Fruit fly (Drosophila melanogaster) whole organism, embryonic: ENCODE measurements around the gene CG10809.

ENCODE experiments used
- Antp ChIP-seq: fragments of 200-800 bp; sonication (Bioruptor generic); optimal IDR thresholded peaks from 3 replicates; lab custom pipeline; 2016; ENCODE audit warnings: missing biosample characterization, missing genetic modification characterization
- BEAF-32 ChIP-seq: fragments of 200-800 bp; sonication (Bioruptor generic); optimal IDR thresholded peaks from 3 replicates; lab custom pipeline; 2017; ENCODE audit warnings: missing biosample characterization, missing genetic modification characterization, mild to moderate bottlenecking, moderate library complexity, missing genetic modification reagents
- CG10267 ChIP-seq: fragments of 200-800 bp; sonication (Bioruptor generic); optimal IDR thresholded peaks from 2 replicates; lab custom pipeline; 2018; ENCODE audit warnings: missing biosample characterization, mild to moderate bottlenecking, missing genetic modification characterization, moderate library complexity
- CG10366 ChIP-seq: fragments of 200-800 bp; sonication (Bioruptor generic); IDR thresholded peaks from 2 replicates; pipeline ENCODE4 v1.3.6; 2022; ENCODE audit warnings: missing biosample characterization, missing genetic modification characterization
- CG11504 ChIP-seq: fragments of 200-800 bp; sonication (Bioruptor generic); optimal IDR thresholded peaks from 3 replicates; lab custom pipeline; 2019; ENCODE audit warnings: missing biosample characterization, mild to moderate bottlenecking, missing genetic modification characterization, moderate library complexity
- CG12391 ChIP-seq: fragments of 200-800 bp; sonication (Bioruptor generic); optimal IDR thresholded peaks from 3 replicates; lab custom pipeline; 2018; ENCODE audit warnings: missing biosample characterization, mild to moderate bottlenecking, missing genetic modification characterization, moderate library complexity
- CG15601 ChIP-seq: fragments of 200-800 bp; sonication (Bioruptor generic); optimal IDR thresholded peaks from 3 replicates; lab custom pipeline; 2019; ENCODE audit warnings: missing biosample characterization, mild to moderate bottlenecking, missing genetic modification characterization, moderate library complexity
- CG16813 ChIP-seq: fragments of 200-800 bp; sonication (Bioruptor generic); IDR thresholded peaks from 3 replicates; pipeline ENCODE4 v1.3.6; 2022; ENCODE audit warnings: missing biosample characterization, missing genetic modification characterization; ENCODE audit not compliant: partially characterized antibody
- CG2116 ChIP-seq: fragments of 200-800 bp; sonication (Bioruptor generic); optimal IDR thresholded peaks from 3 replicates; lab custom pipeline; 2018; ENCODE audit warnings: missing biosample characterization, mild to moderate bottlenecking, missing genetic modification characterization
- CG2120 ChIP-seq: fragments of 200-800 bp; sonication (Bioruptor generic); optimal IDR thresholded peaks from 3 replicates; lab custom pipeline; 2016; ENCODE audit warnings: missing biosample characterization, missing genetic modification characterization
- CG2129 ChIP-seq: fragments of 200-800 bp; sonication (Bioruptor generic); IDR thresholded peaks from 2 replicates; pipeline ENCODE4 v1.3.6; 2022; ENCODE audit warnings: missing biosample characterization, missing genetic modification characterization; ENCODE audit not compliant: partially characterized antibody
- CG34422 ChIP-seq: fragments of 200-800 bp; sonication (Bioruptor generic); IDR thresholded peaks from 3 replicates; pipeline ENCODE4 v1.3.6; 2022; ENCODE audit warnings: missing biosample characterization, missing genetic modification characterization
- CG7963 ChIP-seq: fragments of 200-800 bp; sonication (Bioruptor generic); IDR thresholded peaks from 3 replicates; pipeline ENCODE4 v1.3.6; 2022; ENCODE audit warnings: missing biosample characterization, missing genetic modification characterization; ENCODE audit not compliant: partially characterized antibody
- CG9932 ChIP-seq: fragments of 200-800 bp; sonication (Bioruptor generic); IDR thresholded peaks from 2 replicates; pipeline ENCODE4 v1.3.6; 2022; ENCODE audit warnings: missing biosample characterization, missing genetic modification characterization
- Chrac-16 ChIP-seq: fragments of 200-800 bp; sonication (Bioruptor generic); optimal IDR thresholded peaks from 3 replicates; lab custom pipeline; 2016; ENCODE audit warnings: missing biosample characterization, missing genetic modification characterization
- D19A ChIP-seq: fragments of 200-800 bp; optimal IDR thresholded peaks from 3 replicates; lab custom pipeline; 2019; ENCODE audit warnings: missing biosample characterization, mild to moderate bottlenecking, missing genetic modification characterization, moderate library complexity
- Dll ChIP-seq: fragments of 200-800 bp; sonication (Bioruptor generic); IDR thresholded peaks from 4 replicates; pipeline ENCODE4 v1.3.6; 2022; ENCODE audit warnings: missing biosample characterization, missing genetic modification characterization; ENCODE audit not compliant: partially characterized antibody
- Doc3 ChIP-seq: fragments of 200-800 bp; sonication (Bioruptor generic); IDR thresholded peaks from 3 replicates; pipeline ENCODE4 v1.3.6; 2022; ENCODE audit warnings: missing biosample characterization, missing genetic modification characterization; ENCODE audit not compliant: partially characterized antibody
- E2f2 ChIP-seq: fragments of 200-800 bp; sonication (Bioruptor generic); IDR thresholded peaks from 2 replicates; pipeline ENCODE4 v1.3.6; 2022; ENCODE audit warnings: missing biosample characterization, missing genetic modification characterization
- Ets97D ChIP-seq: fragments of 200-800 bp; sonication (Bioruptor generic); optimal IDR thresholded peaks from 3 replicates; lab custom pipeline; 2016; ENCODE audit warnings: missing biosample characterization, missing genetic modification characterization
- HLHmδ ChIP-seq: fragments of 200-800 bp; sonication (Bioruptor generic); optimal IDR thresholded peaks from 2 replicates; lab custom pipeline; 2018; ENCODE audit warnings: missing biosample characterization, mild to moderate bottlenecking, missing genetic modification characterization, moderate library complexity
- HmgD ChIP-seq: fragments of 200-800 bp; sonication (Bioruptor generic); optimal IDR thresholded peaks from 3 replicates; lab custom pipeline; 2016; ENCODE audit warnings: missing biosample characterization, missing genetic modification characterization
- HmgZ ChIP-seq: fragments of 200-800 bp; sonication (Bioruptor generic); optimal IDR thresholded peaks from 2 replicates; lab custom pipeline; 2018; ENCODE audit warnings: missing biosample characterization, mild to moderate bottlenecking, missing genetic modification characterization
- Hr78 ChIP-seq, 2 experiments: fragments of 200-800 bp in 1 of 2; fragments of >200 bp in 1 of 2; sonication (Bioruptor generic) in 1 of 2; optimal IDR thresholded peaks; 2 replicates each; lab custom pipeline; 2017 to 2019; ENCODE audit warnings: missing biosample characterization in 2 of 2, missing genetic modification characterization in 2 of 2, mild to moderate bottlenecking in 1 of 2, moderate library complexity in 1 of 2
- Hsf ChIP-seq: fragments of 200-800 bp; sonication (Bioruptor generic); optimal IDR thresholded peaks from 3 replicates; lab custom pipeline; 2016; ENCODE audit warnings: missing biosample characterization, missing genetic modification characterization
- MESR4 ChIP-seq: fragments of 200-800 bp; sonication (Bioruptor generic); optimal IDR thresholded peaks from 2 replicates; lab custom pipeline; 2018; ENCODE audit warnings: missing biosample characterization, mild to moderate bottlenecking, missing genetic modification characterization, moderate library complexity
- Opbp ChIP-seq: fragments of 200-800 bp; sonication (Bioruptor generic); IDR thresholded peaks from 3 replicates; pipeline ENCODE4 v1.3.6; 2022; ENCODE audit warnings: missing biosample characterization, missing genetic modification characterization; ENCODE audit not compliant: partially characterized antibody
- Side ChIP-seq: fragments of 200-800 bp; sonication (Bioruptor generic); optimal IDR thresholded peaks from 2 replicates; lab custom pipeline; 2016; ENCODE audit warnings: missing biosample characterization, missing genetic modification characterization
- Sin3A ChIP-seq: fragments of >200 bp; optimal IDR thresholded peaks from 2 replicates; lab custom pipeline; 2018
- Sox100B ChIP-seq: fragments of 200-800 bp; sonication (Bioruptor generic); optimal IDR thresholded peaks from 3 replicates; lab custom pipeline; 2018; ENCODE audit warnings: missing biosample characterization, mild to moderate bottlenecking, missing genetic modification characterization
- Sry-β ChIP-seq: fragments of 200-800 bp; sonication (Bioruptor generic); optimal IDR thresholded peaks from 2 replicates; lab custom pipeline; 2018; ENCODE audit warnings: missing biosample characterization, mild to moderate bottlenecking, missing genetic modification characterization, moderate library complexity
- Sry-δ ChIP-seq: fragments of 200-800 bp; sonication (Bioruptor generic); optimal IDR thresholded peaks from 2 replicates; lab custom pipeline; 2016; ENCODE audit warnings: missing biosample characterization, missing genetic modification characterization
- Stat92E ChIP-seq, 3 experiments: fragments of >200 bp in 2 of 3; fragments of 200-800 bp in 1 of 3; sonication (Bioruptor generic) in 1 of 3; optimal IDR thresholded peaks; 2 replicates each; lab custom pipeline; 2017 to 2019; ENCODE audit warnings: missing biosample characterization in 3 of 3, missing genetic modification characterization in 3 of 3, mild to moderate bottlenecking in 1 of 3, moderate library complexity in 1 of 3
- YL-1 ChIP-seq: fragments of 200-800 bp; sonication (Bioruptor generic); optimal IDR thresholded peaks from 3 replicates; lab custom pipeline; 2017; ENCODE audit warnings: missing biosample characterization, mild to moderate bottlenecking, missing genetic modification characterization
- amos ChIP-seq: fragments of 200-800 bp; sonication (Bioruptor generic); IDR thresholded peaks from 2 replicates; pipeline ENCODE4 v1.3.6; 2022; ENCODE audit warnings: missing biosample characterization, missing genetic modification characterization; ENCODE audit not compliant: partially characterized antibody
- chinmo ChIP-seq: fragments of 200-800 bp; sonication (Bioruptor generic); IDR thresholded peaks from 4 replicates; pipeline ENCODE4 v1.3.6; 2022; ENCODE audit warnings: missing biosample characterization, missing genetic modification characterization; ENCODE audit not compliant: partially characterized antibody
- crp ChIP-seq, 2 experiments: fragments of 200-800 bp; sonication (Bioruptor generic); optimal IDR thresholded peaks; 2 replicates in 1 of 2; 3 replicates in 1 of 2; lab custom pipeline; 2017; ENCODE audit warnings: missing biosample characterization in 2 of 2, missing genetic modification characterization in 2 of 2, mild to moderate bottlenecking in 1 of 2, moderate library complexity in 1 of 2
- ftz-f1 ChIP-seq: fragments of 200-800 bp; sonication (Bioruptor generic); optimal IDR thresholded peaks from 2 replicates; lab custom pipeline; 2016; ENCODE audit warnings: missing biosample characterization, missing genetic modification characterization
- gfzf ChIP-seq: fragments of 200-800 bp; sonication (Bioruptor generic); optimal IDR thresholded peaks from 2 replicates; lab custom pipeline; 2016; ENCODE audit warnings: missing biosample characterization, mild to moderate bottlenecking, missing genetic modification characterization, moderate library complexity
- grau ChIP-seq: fragments of 200-800 bp; optimal IDR thresholded peaks from 3 replicates; lab custom pipeline; 2019; ENCODE audit warnings: missing biosample characterization, mild to moderate bottlenecking, missing genetic modification characterization, moderate library complexity
- hb ChIP-seq: fragments of 200-800 bp; sonication (Bioruptor generic); IDR thresholded peaks from 3 replicates; pipeline ENCODE4 v1.3.6; 2022; ENCODE audit warnings: missing biosample characterization, missing genetic modification characterization; ENCODE audit not compliant: partially characterized antibody
- sim ChIP-seq: fragments of 200-800 bp; sonication (Bioruptor generic); IDR thresholded peaks from 2 replicates; pipeline ENCODE4 v1.3.6; 2022; ENCODE audit warnings: missing biosample characterization, missing genetic modification characterization
- slou ChIP-seq: fragments of 200-800 bp; sonication (Bioruptor generic); optimal IDR thresholded peaks from 3 replicates; lab custom pipeline; 2016; ENCODE audit warnings: missing biosample characterization, missing genetic modification characterization
- sqz ChIP-seq: fragments of 200-800 bp; sonication (Bioruptor generic); optimal IDR thresholded peaks from 3 replicates; lab custom pipeline; 2018; ENCODE audit warnings: missing biosample characterization, mild to moderate bottlenecking, missing genetic modification characterization
- ssp ChIP-seq: fragments of 200-800 bp; sonication (Bioruptor generic); IDR thresholded peaks from 2 replicates; pipeline ENCODE4 v1.3.6; 2022; ENCODE audit warnings: missing biosample characterization, missing genetic modification characterization
- stwl ChIP-seq: fragments of 200-800 bp; sonication (Bioruptor generic); optimal IDR thresholded peaks from 3 replicates; lab custom pipeline; 2018; ENCODE audit warnings: missing biosample characterization, mild to moderate bottlenecking, missing genetic modification characterization, moderate library complexity
- sug ChIP-seq: fragments of 200-800 bp; optimal IDR thresholded peaks from 2 replicates; lab custom pipeline; 2019; ENCODE audit warnings: missing biosample characterization, mild to moderate bottlenecking, missing genetic modification characterization, moderate library complexity
- vvl ChIP-seq: fragments of 200-800 bp; sonication (Bioruptor generic); IDR thresholded peaks from 2 replicates; pipeline ENCODE4 v1.3.6; 2022; ENCODE audit warnings: missing biosample characterization, missing genetic modification characterization

CG10809 gene

dm6 chr3L:9836524-9837047 lies 23.1 kb downstream of the CG10809 start, which contains the start of gene I-2 (continued):
- TF ChIP-seq Sry-β (GFP tag; lab: Kevin White, UChicago) (peak; percentile 1), CG10267 (tag; lab: Kevin White, UChicago) (peak; percentile 43), crp (GFP tag; optimal IDR thresholded peaks at IDR 0.05; lab: Kevin White, UChicago) (peak in 1 of 2 experiments; percentile 41), Hsf (peak; percentile 39), CG12391 (tag; lab: Kevin White, UChicago) (peak; percentile 41), gfzf (GFP tag; lab: Kevin White, UChicago) (peak; percentile 51), Doc3 (GFP tag; lab: Robert Waterston, UW) (peak; percentile 80), amos (GFP tag; lab: Robert Waterston, UW) (peak; percentile 85), CG10366 (peak; percentile 19; the same call in 1 of the 2 replicates), hb (GFP tag; lab: Robert Waterston, UW) (peak; percentile 73; the same call in 2 of the 3 replicates), CG15601 (peak; percentile 44), slou (GFP tag; lab: Kevin White, UChicago) (no peak), ssp (no peak), Sox100B (GFP tag; lab: Kevin White, UChicago) (no peak), CG2129 (peak; percentile 60), CG11504 (tag; lab: Kevin White, UChicago) (peak; percentile 45), CG2116 (GFP tag; lab: Kevin White, UChicago) (peak; percentile 69), HmgZ (tag; lab: Kevin White, UChicago) (peak; percentile 51), CG34422 (GFP tag; lab: Robert Waterston, UW) (peak; percentile 40; the same call in 1 of the 3 replicates), E2f2 (peak; percentile 45; the same call in 1 of the 2 replicates), sim (GFP tag; lab: Robert Waterston, UW) (no peak), CG16813 (GFP tag; lab: Robert Waterston, UW) (peak; percentile 83), CG9932 (GFP tag; lab: Robert Waterston, UW) (peak; percentile 70), CG7963 (peak; percentile 52; the same call in 2 of the 3 replicates), Sry-δ (GFP tag; lab: Kevin White, UChicago) (peak; percentile 98), HLHmδ (GFP tag; lab: Kevin White, UChicago) (no peak), Hr78 (GFP tag; optimal IDR thresholded peaks at IDR 0.05; lab: Kevin White, UChicago) (peak in 1 of 2 experiments; percentile 13), YL-1 (GFP tag; lab: Kevin White, UChicago) (peak; percentile 19), BEAF-32 (peak; percentile 84), ftz-f1 (GFP tag; lab: Kevin White, UChicago) (peak; percentile 45), Side (GFP tag; lab: Kevin White, UChicago) (no peak), sqz (GFP tag; lab: Kevin White, UChicago) (no peak), HmgD (GFP tag; lab: Kevin White, UChicago) (peak; percentile 45), Opbp (GFP tag; lab: Robert Waterston, UW) (peak; percentile 84), Ets97D (GFP tag; lab: Kevin White, UChicago) (peak; percentile 16), CG2120 (peak; percentile 54), stwl (tag; lab: Kevin White, UChicago) (peak; percentile 70), Stat92E (GFP tag; optimal IDR thresholded peaks at IDR 0.05; lab: Kevin White, UChicago) (no peak), Chrac-16 (peak; percentile 12), MESR4 (peak; percentile 48), Antp (GFP tag; lab: Kevin White, UChicago) (no peak), D19A (no peak), Sin3A (lab: Kevin White, UChicago) (peak; percentile 15), grau (peak; percentile 34), vvl (GFP tag; lab: Robert Waterston, UW) (peak; percentile 29; the same call in 1 of the 2 replicates), sug (peak; percentile 39), Dll (GFP tag; lab: Robert Waterston, UW) (peak; percentile 87), chinmo (GFP tag; lab: Robert Waterston, UW) (peak; percentile 61; the same call in 1 of the 4 replicates)
